Worm (Caenorhabditis elegans) whole organism, mixed stage, embryonic: Measurements from ENCODE around the gene F21G4.3.

Experiments used
- bed-3 ChIP-seq: fragments of 200-800 bp; sonication (Bioruptor generic); optimal IDR thresholded peaks from 3 replicates; lab custom pipeline; 2018; ENCODE audit warnings: mild to moderate bottlenecking, missing genetic modification characterization, moderate library complexity, missing compliant biosample characterization
- blmp-1 ChIP-seq: fragments of 150-350 bp; optimal IDR thresholded peaks from 2 replicates; lab custom pipeline; 2014; ENCODE audit warnings: missing biosample characterization, missing genetic modification characterization
- ceh-39 ChIP-seq: fragments of 150-350 bp; optimal IDR thresholded peaks from 2 replicates; lab custom pipeline; 2014; ENCODE audit warnings: missing biosample characterization, missing genetic modification characterization
- ceh-43 ChIP-seq: fragments of 200-800 bp; sonication (Bioruptor generic); optimal IDR thresholded peaks from 2 replicates; lab custom pipeline; 2018; ENCODE audit warnings: mild to moderate bottlenecking, missing genetic modification characterization, moderate library complexity, missing compliant biosample characterization
- ceh-83 ChIP-seq: fragments of 200-800 bp; sonication (Bioruptor generic); optimal IDR thresholded peaks from 2 replicates; lab custom pipeline; 2018; ENCODE audit warnings: mild to moderate bottlenecking, missing genetic modification characterization, missing compliant biosample characterization
- ces-1 ChIP-seq: fragments of 150-350 bp; optimal IDR thresholded peaks from 2 replicates; lab custom pipeline; 2014; ENCODE audit warnings: missing biosample characterization, missing genetic modification reagents, missing genetic modification characterization
- drap-1 ChIP-seq: fragments of 200-800 bp; sonication (Bioruptor generic); optimal IDR thresholded peaks from 3 replicates; lab custom pipeline; 2018; ENCODE audit warnings: mild to moderate bottlenecking, missing genetic modification characterization, missing compliant biosample characterization
- elt-1 ChIP-seq: sonication (generic microtip); optimal IDR thresholded peaks from 2 replicates; lab custom pipeline; 2017; ENCODE audit warnings: missing genetic modification characterization, mild to moderate bottlenecking, missing compliant biosample characterization, antibody characterized with exemption, moderate library complexity, borderline replicate concordance; ENCODE audit not compliant: insufficient read depth
- elt-3 ChIP-seq: fragments of 150-350 bp; optimal IDR thresholded peaks from 2 replicates; lab custom pipeline; 2014; ENCODE audit warnings: missing biosample characterization, missing genetic modification characterization
- flh-1 ChIP-seq: fragments of 200-800 bp; sonication (Bioruptor generic); optimal IDR thresholded peaks from 2 replicates; lab custom pipeline; 2018; ENCODE audit warnings: mild to moderate bottlenecking, missing genetic modification characterization, moderate library complexity, missing compliant biosample characterization
- ham-2 ChIP-seq: fragments of 200-800 bp; sonication (Bioruptor generic); optimal IDR thresholded peaks from 2 replicates; lab custom pipeline; 2018; ENCODE audit warnings: mild to moderate bottlenecking, missing genetic modification characterization, missing compliant biosample characterization
- hlh-1 ChIP-seq: fragments of 150-350 bp; optimal IDR thresholded peaks from 2 replicates; lab custom pipeline; 2014; ENCODE audit warnings: missing biosample characterization, missing genetic modification reagents, missing genetic modification characterization
- lin-13 ChIP-seq: fragments of 150-350 bp; optimal IDR thresholded peaks from 2 replicates; lab custom pipeline; 2014; ENCODE audit warnings: missing biosample characterization, missing genetic modification characterization
- lin-32 ChIP-seq: fragments of 200-800 bp; sonication (Bioruptor generic); optimal IDR thresholded peaks from 2 replicates; lab custom pipeline; 2018; ENCODE audit warnings: mild to moderate bottlenecking, missing genetic modification characterization, missing compliant biosample characterization
- lsy-2 ChIP-seq: fragments of 150-350 bp; optimal IDR thresholded peaks from 2 replicates; lab custom pipeline; 2014; ENCODE audit warnings: missing biosample characterization, missing genetic modification characterization
- mls-2 ChIP-seq: sonication (generic microtip); optimal IDR thresholded peaks from 2 replicates; lab custom pipeline; 2016; ENCODE audit warnings: mild to moderate bottlenecking, missing genetic modification characterization, moderate library complexity, missing compliant biosample characterization
- nhr-12 ChIP-seq: fragments of 150-350 bp; optimal IDR thresholded peaks from 2 replicates; lab custom pipeline; 2014; ENCODE audit warnings: missing biosample characterization, missing genetic modification characterization
- nhr-237 ChIP-seq: fragments of 150-350 bp; optimal IDR thresholded peaks from 2 replicates; lab custom pipeline; 2014; ENCODE audit warnings: missing biosample characterization, missing genetic modification characterization
- nhr-76 ChIP-seq: sonication (generic microtip); optimal IDR thresholded peaks from 2 replicates; lab custom pipeline; 2017; ENCODE audit warnings: missing biosample characterization, missing genetic modification characterization
- pha-4 ChIP-seq: fragments of 150-350 bp; optimal IDR thresholded peaks from 2 replicates; lab custom pipeline; 2018; ENCODE audit warnings: missing biosample characterization, missing genetic modification reagents, missing genetic modification characterization
- sem-2 ChIP-seq: fragments of 200-800 bp; sonication (Bioruptor generic); optimal IDR thresholded peaks from 2 replicates; lab custom pipeline; 2018; ENCODE audit warnings: mild to moderate bottlenecking, missing genetic modification characterization, missing compliant biosample characterization
- snpc-4 ChIP-seq: fragments of 150-350 bp; optimal IDR thresholded peaks from 2 replicates; lab custom pipeline; 2014; ENCODE audit warnings: missing biosample characterization, missing genetic modification characterization
- sptf-1 ChIP-seq: sonication (generic microtip); optimal IDR thresholded peaks from 2 replicates; lab custom pipeline; 2017; ENCODE audit warnings: mild to moderate bottlenecking, missing genetic modification characterization, moderate library complexity, missing compliant biosample characterization
- unc-120 ChIP-seq: sonication (generic microtip); optimal IDR thresholded peaks from 2 replicates; lab custom pipeline; 2017; ENCODE audit warnings: missing genetic modification characterization, missing compliant biosample characterization; ENCODE audit not compliant: poor library complexity, severe bottlenecking
- unc-39 ChIP-seq: fragments of 150-350 bp; optimal IDR thresholded peaks from 2 replicates; lab custom pipeline; 2014; ENCODE audit warnings: missing biosample characterization, missing genetic modification characterization
- unc-62 ChIP-seq: fragments of 150-350 bp; optimal IDR thresholded peaks from 2 replicates; lab custom pipeline; 2014; ENCODE audit warnings: missing biosample characterization, missing genetic modification reagents, missing genetic modification characterization
- zip-8 ChIP-seq: fragments of 150-350 bp; optimal IDR thresholded peaks from 2 replicates; lab custom pipeline; 2014; ENCODE audit warnings: missing biosample characterization, missing genetic modification characterization
- ztf-11 ChIP-seq: fragments of 150-350 bp; optimal IDR thresholded peaks from 2 replicates; lab custom pipeline; 2014; ENCODE audit warnings: missing biosample characterization, missing genetic modification characterization

F21G4.3 gene

ce11 chrX:9851745-9852330, 43.1 kb upstream of the F21G4.3 start, which contains the start of gene lec-7:
lec-7 (plus strand) TSS chrX:9852041.
- peak; percentile 57 for TF ChIP-seq zip-8 (tag; lab: Kevin White, UChicago)
- no peak for TF ChIP-seq unc-120 (tag; lab: Kevin White, UChicago)
- TF ChIP-seq, all 35 proteins: peak for 1

- TF ChIP-seq nhr-237 (tag; lab: Kevin White, UChicago) = no peak
Observed at ce11 chrX:9856618-9857017, 38.3 kb upstream of the F21G4.3 start, which contains the start of gene R07B1.11. R07B1.11 (plus strand) TSS chrX:9856918.

ce11 chrX:9858069-9858468, 36.9 kb upstream of the F21G4.3 start, which contains the start of gene scav-5:
scav-5 (plus strand) TSS chrX:9858365.
- TF ChIP-seq zip-8 (tag; lab: Kevin White, UChicago) = no peak

- TF ChIP-seq nhr-76 (tag; lab: Kevin White, UChicago) = no peak
- TF ChIP-seq bed-3 (GFP tag; lab: Kevin White, UChicago) = no peak
- no peak for TF ChIP-seq lin-32 (GFP tag; lab: Kevin White, UChicago)
- TF ChIP-seq nhr-12 (tag; lab: Kevin White, UChicago) = no peak
- no peak for TF ChIP-seq zip-8 (tag; lab: Kevin White, UChicago)
- TF ChIP-seq ham-2 (GFP tag; lab: Kevin White, UChicago) = no peak
- TF ChIP-seq, all 35 proteins: peak for 0
Observed at ce11 chrX:9862916-9863624, 31.9 kb upstream of the F21G4.3 start, which contains the start of the genes gst-36 and R07B1.5. gst-36 (minus strand) TSS chrX:9862960. R07B1.5 (plus strand) TSS chrX:9863580.

ce11 chrX:9866355-9866754, 28.6 kb upstream of the F21G4.3 start, which contains the start of gene R07B1.6:
R07B1.6 (plus strand) TSS chrX:9866655.
- TF ChIP-seq unc-39 (no peak), lsy-2 (tag; lab: Kevin White, UChicago) (no peak), sptf-1 (tag; lab: Kevin White, UChicago) (no peak), ceh-83 (GFP tag; lab: Kevin White, UChicago) (no peak), nhr-76 (tag; lab: Kevin White, UChicago) (no peak), unc-120 (tag; lab: Kevin White, UChicago) (no peak), lin-13 (no peak), sem-2 (GFP tag; lab: Kevin White, UChicago) (no peak), nhr-12 (tag; lab: Kevin White, UChicago) (no peak), elt-1 (no peak), elt-3 (tag; lab: Kevin White, UChicago) (no peak), pha-4 (tag; lab: Kevin White, UChicago) (no peak), flh-1 (GFP tag; lab: Kevin White, UChicago) (no peak), mls-2 (tag; lab: Kevin White, UChicago) (no peak), blmp-1 (tag; lab: Kevin White, UChicago) (no peak), ces-1 (GFP tag; lab: Kevin White, UChicago) (no peak), snpc-4 (tag; lab: Kevin White, UChicago) (no peak), ceh-43 (GFP tag; lab: Kevin White, UChicago) (no peak), ceh-39 (tag; lab: Kevin White, UChicago) (no peak)

- TF ChIP-seq hlh-1 (no peak), unc-62 (GFP tag; lab: Kevin White, UChicago) (no peak), snpc-4 (tag; lab: Kevin White, UChicago) (no peak), ceh-39 (tag; lab: Kevin White, UChicago) (no peak), ztf-11 (no peak), unc-39 (no peak), drap-1 (GFP tag; lab: Kevin White, UChicago) (no peak)
Observed at ce11 chrX:9868820-9869219, 26.1 kb upstream of the F21G4.3 start, which contains the start of gene R07B1.7. R07B1.7 (plus strand) TSS chrX:9869120.
